Worm (Caenorhabditis elegans): ENCODE measurements around the gene asp-12.

asp-12 gene

DNA sequence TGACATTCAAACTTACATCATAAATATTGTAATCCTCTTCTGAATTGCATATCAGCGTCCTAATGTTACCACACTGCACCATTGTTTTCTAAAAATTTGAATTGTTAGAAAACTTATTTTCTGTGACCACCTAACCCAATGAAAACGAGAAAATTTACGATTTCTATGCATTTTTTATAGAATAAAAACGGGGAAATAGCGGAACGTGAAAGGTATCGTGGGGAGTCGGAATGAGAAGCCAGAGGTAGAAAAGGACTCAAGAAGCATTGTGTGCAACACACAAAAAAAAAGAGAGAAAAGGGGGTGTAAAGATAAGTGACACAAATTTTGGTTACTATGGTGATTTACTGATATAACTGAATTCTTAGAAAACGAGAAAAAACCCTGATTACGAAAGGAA lies 18.8 kb upstream of the asp-12 start, which contains the start of gene C16D9.6:
C16D9.6 (minus strand) TSS at position 101 of the 400 bp plus-strand sequence.
- no peak for TF ChIP-seq skn-1 (tag; optimal IDR thresholded peaks at IDR 0.05)
- TF ChIP-seq elt-3 (tag; optimal IDR thresholded peaks at IDR 0.05), result no peak
- TF ChIP-seq lin-39 (tag; optimal IDR thresholded peaks at IDR 0.05), result no peak
- no peak for TF ChIP-seq nhr-23 (tag; optimal IDR thresholded peaks at IDR 0.05)
- no peak for TF ChIP-seq blmp-1 (tag; optimal IDR thresholded peaks at IDR 0.05; ENCODE audit: insufficient read depth)
- TF ChIP-seq mdl-1 (tag; optimal IDR thresholded peaks at IDR 0.05), result no peak
- no peak for TF ChIP-seq lin-13 (GFP tag; optimal IDR thresholded peaks at IDR 0.05)
- TF ChIP-seq nhr-129 (tag; optimal IDR thresholded peaks at IDR 0.05), result no peak
- TF ChIP-seq mbf-1 (tag; optimal IDR thresholded peaks at IDR 0.05), result no peak
- no peak for TF ChIP-seq lsy-2 (tag; optimal IDR thresholded peaks at IDR 0.05)
- no peak for TF ChIP-seq sma-9 (GFP tag; optimal IDR thresholded peaks at IDR 0.05)
- no peak for TF ChIP-seq sma-9 (tag; optimal IDR thresholded peaks at IDR 0.05)
- TF ChIP-seq unc-39 (tag; optimal IDR thresholded peaks at IDR 0.05), result no peak
- no peak for TF ChIP-seq nhr-237 (tag; optimal IDR thresholded peaks at IDR 0.05)

DNA sequence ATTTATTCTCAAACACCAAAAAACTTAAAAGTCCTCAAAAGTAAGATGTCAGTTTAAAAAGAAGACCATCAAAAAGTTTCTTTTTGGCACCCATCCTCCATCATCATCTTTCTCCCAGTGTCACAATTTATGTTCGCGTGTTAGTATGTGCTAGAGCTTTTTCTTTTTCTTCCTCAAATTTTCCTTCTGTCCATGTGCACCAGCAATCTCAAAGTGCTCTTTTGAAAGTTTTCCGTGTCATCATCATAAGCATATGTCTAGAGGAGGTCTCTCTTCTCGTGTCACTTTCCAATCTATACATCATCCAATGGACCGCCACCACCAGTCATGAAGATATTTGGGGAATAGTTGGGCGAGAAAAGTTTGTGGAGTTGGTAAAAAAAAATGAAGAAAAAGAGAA lies 17.9 kb upstream of the asp-12 start:
- TF ChIP-seq sma-3 (GFP tag; optimal IDR thresholded peaks at IDR 0.05) (no peak), nhr-129 (tag; optimal IDR thresholded peaks at IDR 0.05) (peak; percentile 18), nhr-11 (tag; optimal IDR thresholded peaks at IDR 0.05) (no peak), alr-1 (tag; optimal IDR thresholded peaks at IDR 0.05) (no peak), mdl-1 (tag; optimal IDR thresholded peaks at IDR 0.05) (no peak), C34F6.9 (tag; optimal IDR thresholded peaks at IDR 0.05) (peak; percentile 16)

DNA sequence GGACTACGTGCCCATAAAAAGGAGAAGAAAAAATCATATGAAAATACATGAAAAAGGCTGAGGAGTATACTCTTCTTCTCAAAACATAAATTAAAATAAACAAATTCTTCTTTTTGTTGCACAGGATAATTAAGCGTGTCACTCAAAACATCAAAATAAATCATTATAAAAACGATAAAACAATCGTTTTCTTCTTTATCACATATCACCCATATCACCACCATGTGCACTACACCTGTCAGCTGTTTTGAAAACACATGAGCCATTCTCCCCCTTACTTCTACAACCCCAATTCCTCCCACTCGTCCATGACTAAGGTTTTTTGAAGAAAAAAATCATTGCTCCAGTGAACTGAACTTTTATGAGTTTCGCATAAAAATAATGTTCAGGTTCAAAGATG lies 16.5 kb upstream of the asp-12 start:
- peak; percentile 27 for TF ChIP-seq sma-9 (GFP tag; optimal IDR thresholded peaks at IDR 0.05)
- TF ChIP-seq sma-9 (tag; optimal IDR thresholded peaks at IDR 0.05), result no peak
- no peak for TF ChIP-seq fos-1 (tag; optimal IDR thresholded peaks at IDR 0.05)
- TF ChIP-seq nhr-77 (tag; optimal IDR thresholded peaks at IDR 0.05), result no peak
- TF ChIP-seq lsy-2 (tag; optimal IDR thresholded peaks at IDR 0.05), result peak in 1 of 2 experiments; percentile 16
- TF ChIP-seq R02D3.7 (tag; optimal IDR thresholded peaks at IDR 0.05), result no peak
- peak; percentile 34 for TF ChIP-seq nhr-129 (tag; optimal IDR thresholded peaks at IDR 0.05)
- no peak for TF ChIP-seq ZK546.5 (tag; optimal IDR thresholded peaks at IDR 0.05)
- TF ChIP-seq unc-62 (GFP tag; optimal IDR thresholded peaks at IDR 0.05), result no peak
- TF ChIP-seq alr-1 (tag; optimal IDR thresholded peaks at IDR 0.05), result no peak
- TF ChIP-seq peb-1 (tag; optimal IDR thresholded peaks at IDR 0.05), result no peak
- TF ChIP-seq ceh-82 (tag; optimal IDR thresholded peaks at IDR 0.05), result no peak
- TF ChIP-seq mab-5 (tag; optimal IDR thresholded peaks at IDR 0.05), result peak; percentile 33
- no peak for TF ChIP-seq zag-1 (tag; optimal IDR thresholded peaks at IDR 0.05)
- TF ChIP-seq ztf-1 (GFP tag; conservative IDR thresholded peaks at IDR 0.05), result no peak
- TF ChIP-seq lin-39 (tag; optimal IDR thresholded peaks at IDR 0.05), result no peak

DNA sequence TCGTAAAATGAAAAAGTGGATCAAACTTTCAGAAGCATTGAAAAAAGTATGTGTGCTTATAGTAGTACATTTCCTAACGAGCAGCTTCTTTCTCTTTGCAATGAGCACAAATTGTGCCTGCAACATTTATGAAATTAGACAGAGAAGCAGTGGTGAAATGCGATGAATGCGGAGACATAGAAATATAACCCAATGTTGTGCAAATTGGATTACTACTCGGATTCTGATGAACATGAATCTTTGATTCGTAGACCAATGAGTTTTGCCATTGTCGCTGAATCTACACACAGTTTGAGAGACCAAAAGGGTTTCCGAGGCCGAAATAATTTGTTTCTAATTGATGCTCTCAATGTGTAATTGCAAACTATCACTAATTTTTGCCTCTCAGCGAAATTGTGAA lies 15.1 kb upstream of the asp-12 start:
- TF ChIP-seq mab-5 (tag; optimal IDR thresholded peaks at IDR 0.05) (no peak), gmeb-1 (tag; optimal IDR thresholded peaks at IDR 0.05) (no peak), sem-4 (tag; optimal IDR thresholded peaks at IDR 0.05) (no peak), peb-1 (tag; optimal IDR thresholded peaks at IDR 0.05) (no peak), crh-2 (tag; optimal IDR thresholded peaks at IDR 0.05) (no peak), lin-39 (tag; optimal IDR thresholded peaks at IDR 0.05) (no peak), ztf-11 (tag; optimal IDR thresholded peaks at IDR 0.05) (no peak), nhr-11 (tag; optimal IDR thresholded peaks at IDR 0.05) (no peak), C34F6.9 (tag; optimal IDR thresholded peaks at IDR 0.05) (no peak), lsy-2 (tag; optimal IDR thresholded peaks at IDR 0.05) (no peak), mbf-1 (tag; optimal IDR thresholded peaks at IDR 0.05) (no peak)

DNA sequence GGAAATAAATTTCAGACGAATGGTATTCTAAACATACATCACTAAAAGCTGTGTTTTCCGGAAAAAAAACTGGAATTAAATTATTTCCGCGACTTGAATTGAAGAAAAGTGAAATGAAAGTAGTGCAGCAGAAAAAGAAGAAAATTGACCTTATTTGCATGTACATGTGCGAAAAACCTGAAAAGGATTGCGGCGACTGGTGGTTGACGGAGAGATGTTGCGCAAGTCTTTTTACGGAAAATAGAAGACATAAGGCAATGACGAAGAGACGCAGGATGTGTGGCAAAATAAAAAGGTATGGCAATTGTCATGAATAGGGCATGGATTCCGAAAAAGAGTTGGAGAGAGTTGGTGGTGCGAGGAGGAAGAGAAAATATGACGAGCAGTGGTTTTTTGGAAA lies 14.0 kb upstream of the asp-12 start:
- TF ChIP-seq alr-1 (tag; optimal IDR thresholded peaks at IDR 0.05), result no peak
- TF ChIP-seq fos-1 (tag; optimal IDR thresholded peaks at IDR 0.05), result no peak
- TF ChIP-seq sem-4 (tag; optimal IDR thresholded peaks at IDR 0.05), result no peak
- no peak for TF ChIP-seq unc-62 (GFP tag; optimal IDR thresholded peaks at IDR 0.05)
- TF ChIP-seq elt-1 (tag; optimal IDR thresholded peaks at IDR 0.05), result no peak
- no peak for TF ChIP-seq lin-13 (GFP tag; optimal IDR thresholded peaks at IDR 0.05)
- no peak for TF ChIP-seq C34F6.9 (tag; optimal IDR thresholded peaks at IDR 0.05)
- TF ChIP-seq ztf-1 (GFP tag; conservative IDR thresholded peaks at IDR 0.05), result no peak
- TF ChIP-seq aly-2 (tag; optimal IDR thresholded peaks at IDR 0.05), result no peak
- no peak for TF ChIP-seq gmeb-1 (tag; optimal IDR thresholded peaks at IDR 0.05)
- no peak for TF ChIP-seq nhr-21 (tag; optimal IDR thresholded peaks at IDR 0.05)
- no peak for TF ChIP-seq dmd-4 (tag; optimal IDR thresholded peaks at IDR 0.05)
- TF ChIP-seq lin-39 (tag; optimal IDR thresholded peaks at IDR 0.05), result no peak
- no peak for TF ChIP-seq mbf-1 (tag; optimal IDR thresholded peaks at IDR 0.05)
- TF ChIP-seq nhr-77 (tag; optimal IDR thresholded peaks at IDR 0.05), result no peak
- TF ChIP-seq ceh-16 (tag; optimal IDR thresholded peaks at IDR 0.05), result no peak
- no peak for TF ChIP-seq nhr-25 (tag; optimal IDR thresholded peaks at IDR 0.05)
- TF ChIP-seq unc-39 (tag; optimal IDR thresholded peaks at IDR 0.05), result no peak
